Worm (Caenorhabditis elegans) whole organism, early embryonic: Measurements from ENCODE around the gene srh-207.

Source experiments
- F13C5.2 ChIP-seq: sonication (generic microtip); optimal IDR thresholded peaks from 2 replicates; lab custom pipeline; 2017; ENCODE audit warnings: mild to moderate bottlenecking, missing genetic modification characterization, inconsistent platforms, missing compliant biosample characterization
- aly-1 ChIP-seq: sonication (generic microtip); optimal IDR thresholded peaks from 2 replicates; lab custom pipeline; 2016; ENCODE audit warnings: missing genetic modification characterization, missing compliant biosample characterization
- ama-1 ChIP-seq: fragments of 150-350 bp; optimal IDR thresholded peaks from 2 replicates; lab custom pipeline; 2014
- flt-1 ChIP-seq: fragments of 200-800 bp; sonication (Bioruptor generic); IDR thresholded peaks from 2 replicates; pipeline ENCODE4 v1.3.6; 2022; ENCODE audit warnings: missing genetic modification characterization, missing compliant biosample characterization
- hmbx-1 ChIP-seq: sonication (generic microtip); optimal IDR thresholded peaks from 2 replicates; lab custom pipeline; 2016; ENCODE audit warnings: mild to moderate bottlenecking, missing genetic modification characterization, missing compliant biosample characterization
- hmg-4 ChIP-seq: fragments of 200-800 bp; sonication (Bioruptor generic); optimal IDR thresholded peaks from 2 replicates; lab custom pipeline; 2018; ENCODE audit warnings: mild to moderate bottlenecking, missing genetic modification characterization, missing compliant biosample characterization
- pes-1 ChIP-seq: fragments of 200-800 bp; sonication (Bioruptor generic); IDR thresholded peaks from 2 replicates; pipeline ENCODE4 v1.3.6; 2022; ENCODE audit warnings: missing genetic modification reagents, missing genetic modification characterization, missing compliant biosample characterization
- scrt-1 ChIP-seq: fragments of 200-800 bp; sonication (Bioruptor generic); IDR thresholded peaks from 2 replicates; pipeline ENCODE4 v1.3.6; 2022; ENCODE audit warnings: missing genetic modification characterization, missing compliant biosample characterization
- tbx-37 ChIP-seq: fragments of 200-800 bp; sonication (Bioruptor generic); conservative IDR thresholded peaks from 2 replicates; pipeline ENCODE4 v1.3.6; 2022; ENCODE audit warnings: missing genetic modification reagents, missing genetic modification characterization, missing compliant biosample characterization

ce11 chrV:18412887-18413286 lies 2.8 kb upstream of the srh-207 start, which contains the start of gene ZK262.2:
- TF ChIP-seq ama-1 (lab: Kevin White, UChicago) = no peak
- TF ChIP-seq flt-1 = no peak
- no peak for TF ChIP-seq pes-1 (GFP tag; lab: Robert Waterston, UW)
- TF ChIP-seq F13C5.2 = no peak
- TF ChIP-seq tbx-37 (GFP tag; lab: Robert Waterston, UW) = no peak
- TF ChIP-seq scrt-1 (GFP tag; lab: Robert Waterston, UW) = no peak
- TF ChIP-seq hmbx-1 = no peak
- no peak for TF ChIP-seq hmg-4
- no peak for TF ChIP-seq aly-1 (tag; lab: Kevin White, UChicago)
